Worm (Caenorhabditis elegans): ENCODE data around the gene npr-43.

ce11 chrV:14411989-14412388 is 33.1 kb upstream of the npr-43 start:
- TF ChIP-seq nhr-76 (tag; optimal IDR thresholded peaks at IDR 0.05), result no peak
- no peak for TF ChIP-seq nhr-12 (tag; optimal IDR thresholded peaks at IDR 0.05)
- no peak for TF ChIP-seq unc-62 (GFP tag; optimal IDR thresholded peaks at IDR 0.05)

All from whole organism, mixed stage, embryonic.